Fruit fly (Drosophila melanogaster) whole organism, wandering third instar larva: ENCODE measurements around the gene CG32221.
A peak's percentile ranks its signal among the peaks of the same experiment; 100 is the strongest.

Experiments used
- Abd-B ChIP-seq: fragments of >200 bp; optimal IDR thresholded peaks from 2 replicates; lab custom pipeline; 2017; ENCODE audit warnings: missing biosample characterization, missing genetic modification characterization
- CG9705 ChIP-seq: fragments of 200-800 bp; sonication (Bioruptor generic); optimal IDR thresholded peaks from 2 replicates; lab custom pipeline; 2018; ENCODE audit warnings: missing biosample characterization, mild to moderate bottlenecking, missing genetic modification characterization
- CrebA ChIP-seq: fragments of 200-800 bp; sonication (Bioruptor generic); optimal IDR thresholded peaks from 2 replicates; lab custom pipeline; 2016; ENCODE audit warnings: missing biosample characterization, mild to moderate bottlenecking, missing genetic modification characterization, borderline replicate concordance
- Dif ChIP-seq: fragments of 200-275, 200-300 bp; sonication (Bioruptor generic); optimal IDR thresholded peaks from 2 replicates; lab custom pipeline; 2018; ENCODE audit warnings: missing biosample characterization, missing genetic modification characterization; ENCODE audit not compliant: partially characterized antibody
- GATAd ChIP-seq: sonication (Bioruptor generic); optimal IDR thresholded peaks from 2 replicates; lab custom pipeline; 2016; ENCODE audit warnings: missing biosample characterization, missing genetic modification characterization
- HLH106 ChIP-seq: fragments of 200-800 bp; optimal IDR thresholded peaks from 3 replicates; lab custom pipeline; 2019; ENCODE audit warnings: missing biosample characterization, mild to moderate bottlenecking, missing genetic modification characterization, moderate library complexity
- Hnf4 ChIP-seq: fragments of 200-800 bp; sonication (Bioruptor generic); optimal IDR thresholded peaks from 2 replicates; lab custom pipeline; 2016; ENCODE audit warnings: missing biosample characterization, mild to moderate bottlenecking, missing genetic modification characterization
- Hr78 ChIP-seq: fragments of >200 bp; optimal IDR thresholded peaks from 2 replicates; lab custom pipeline; 2017; ENCODE audit warnings: missing biosample characterization, missing genetic modification characterization
- Hr83 ChIP-seq: fragments of 200-300 bp; sonication (Bioruptor generic); optimal IDR thresholded peaks from 2 replicates; lab custom pipeline; 2016; ENCODE audit warnings: missing biosample characterization, mild to moderate bottlenecking, missing genetic modification characterization, moderate library complexity; ENCODE audit not compliant: poor library complexity, severe bottlenecking
- Jra ChIP-seq: sonication (Bioruptor generic); optimal IDR thresholded peaks from 2 replicates; lab custom pipeline; 2016; ENCODE audit warnings: missing biosample characterization, missing genetic modification characterization
- Mio ChIP-seq: sonication (Bioruptor generic); optimal IDR thresholded peaks from 2 replicates; lab custom pipeline; 2016; ENCODE audit warnings: missing biosample characterization, missing genetic modification characterization
- Myc ChIP-seq: fragments of >200 bp; optimal IDR thresholded peaks from 2 replicates; lab custom pipeline; 2017
- N ChIP-seq: fragments of >200 bp; optimal IDR thresholded peaks from 2 replicates; lab custom pipeline; 2018; ENCODE audit warnings: missing biosample characterization, missing external identifiers, missing genetic modification characterization
- OdsH ChIP-seq: fragments of 200-800 bp; sonication (Bioruptor generic); optimal IDR thresholded peaks from 2 replicates; lab custom pipeline; 2016; ENCODE audit warnings: missing biosample characterization, mild to moderate bottlenecking, missing genetic modification characterization
- Rel ChIP-seq, 2 experiments: fragments of 200-800 bp; sonication (Bioruptor generic) in 1 of 2; optimal IDR thresholded peaks; 2 replicates in 1 of 2; 3 replicates in 1 of 2; lab custom pipeline; 2016 to 2019; ENCODE audit warnings: mild to moderate bottlenecking in 2 of 2, missing biosample characterization in 2 of 2, missing genetic modification characterization in 2 of 2, moderate library complexity in 1 of 2
- Sp1 ChIP-seq: fragments of 200-800 bp; sonication (Bioruptor generic); optimal IDR thresholded peaks from 3 replicates; lab custom pipeline; 2019; ENCODE audit warnings: missing biosample characterization, mild to moderate bottlenecking, missing genetic modification characterization, moderate library complexity
- Vsx2 ChIP-seq: fragments of 200-300, 225-300 bp; sonication (Bioruptor generic); optimal IDR thresholded peaks from 2 replicates; lab custom pipeline; 2018; ENCODE audit warnings: missing biosample characterization, missing genetic modification characterization; ENCODE audit not compliant: partially characterized antibody
- brk ChIP-seq: fragments of 200-800 bp; sonication (Bioruptor generic); optimal IDR thresholded peaks from 2 replicates; lab custom pipeline; 2016; ENCODE audit warnings: missing biosample characterization, mild to moderate bottlenecking, missing genetic modification characterization
- dl ChIP-seq, 2 experiments: fragments of 175-275, 200-275 bp in 1 of 2; fragments of 200-275 bp in 1 of 2; sonication (Bioruptor generic); optimal IDR thresholded peaks; lab custom pipeline; 2018; ENCODE audit warnings: mild to moderate bottlenecking in 2 of 2, missing biosample characterization in 2 of 2, missing genetic modification characterization in 2 of 2, moderate library complexity in 2 of 2; ENCODE audit not compliant: partially characterized antibody in 2 of 2, insufficient read depth in 1 of 2
- dmrt93B ChIP-seq: fragments of 200-800 bp; sonication (Bioruptor generic); optimal IDR thresholded peaks from 2 replicates; lab custom pipeline; 2018; ENCODE audit warnings: missing biosample characterization, mild to moderate bottlenecking, missing genetic modification characterization
- ey ChIP-seq: fragments of 200-800 bp; sonication (Bioruptor generic); optimal IDR thresholded peaks from 2 replicates; lab custom pipeline; 2016; ENCODE audit warnings: missing biosample characterization, missing genetic modification characterization
- foxo ChIP-seq, 2 experiments: fragments of 200-800 bp; sonication (Bioruptor generic); optimal IDR thresholded peaks; 2 replicates in 1 of 2; 3 replicates in 1 of 2; lab custom pipeline; 2016 to 2017; ENCODE audit warnings: missing biosample characterization in 2 of 2, missing genetic modification characterization in 2 of 2
- fru ChIP-seq: fragments of 200-800 bp; sonication (Bioruptor generic); optimal IDR thresholded peaks from 3 replicates; lab custom pipeline; 2016; ENCODE audit warnings: missing biosample characterization, mild to moderate bottlenecking, missing genetic modification characterization
- h ChIP-seq: fragments of 200-800 bp; sonication (Bioruptor generic); optimal IDR thresholded peaks from 3 replicates; lab custom pipeline; 2016; ENCODE audit warnings: missing biosample characterization, mild to moderate bottlenecking, missing genetic modification characterization
- jim ChIP-seq: fragments of 175-275, 200-325 bp; sonication (Bioruptor generic); optimal IDR thresholded peaks from 2 replicates; lab custom pipeline; 2016; ENCODE audit warnings: missing biosample characterization, mild to moderate bottlenecking, missing genetic modification characterization
- lola ChIP-seq: fragments of >200 bp; optimal IDR thresholded peaks from 2 replicates; lab custom pipeline; 2017; ENCODE audit warnings: missing biosample characterization, missing genetic modification characterization
- pan ChIP-seq: fragments of >200 bp; optimal IDR thresholded peaks from 2 replicates; lab custom pipeline; 2017
- rgr ChIP-seq: fragments of 200-800 bp; sonication (Bioruptor generic); optimal IDR thresholded peaks from 3 replicates; lab custom pipeline; 2016; ENCODE audit warnings: missing biosample characterization, mild to moderate bottlenecking, missing genetic modification characterization
- sage ChIP-seq: fragments of 200-800 bp; sonication (Bioruptor generic); optimal IDR thresholded peaks from 2 replicates; lab custom pipeline; 2016; ENCODE audit warnings: missing biosample characterization, mild to moderate bottlenecking, missing genetic modification characterization
- sv ChIP-seq: fragments of 200-800 bp; sonication (Bioruptor generic); optimal IDR thresholded peaks from 3 replicates; lab custom pipeline; 2016; ENCODE audit warnings: missing biosample characterization, missing genetic modification characterization
- tai ChIP-seq: sonication (Bioruptor generic); optimal IDR thresholded peaks from 2 replicates; lab custom pipeline; 2016; ENCODE audit warnings: missing biosample characterization, missing genetic modification characterization
- usp ChIP-seq: fragments of >200 bp; optimal IDR thresholded peaks from 2 replicates; lab custom pipeline; 2017; ENCODE audit warnings: missing biosample characterization, missing genetic modification characterization

Gene CG32221

DNA sequence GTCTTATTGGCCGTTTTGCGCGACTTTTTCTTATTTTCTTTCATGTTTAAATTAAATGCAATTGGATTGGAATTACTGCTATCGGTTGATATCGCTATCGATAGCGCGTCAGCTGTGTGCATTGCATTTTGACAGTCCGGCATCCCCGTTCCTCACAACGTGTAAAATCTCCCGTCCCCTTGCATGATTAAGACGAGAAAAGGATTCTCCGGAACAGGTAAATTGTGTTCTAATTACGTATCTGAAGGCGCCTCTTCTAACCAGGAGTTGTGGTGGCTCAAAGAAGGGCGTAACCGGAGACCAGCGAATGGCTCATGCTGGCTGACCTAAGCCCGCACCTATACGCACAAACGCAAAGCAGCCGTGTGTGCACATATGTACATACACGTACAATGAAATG lies 27.4 kb upstream of the CG32221 start, which contains the start of the genes CG14104 and Kap-alpha1:
TSS of gene CG14104 (minus strand) at position 97 of the 400 bp plus-strand sequence.
TSS of gene Kap-alpha1 (plus strand) at position 130 of the 400 bp plus-strand sequence.
- TF ChIP-seq N, result peak; percentile 47
- TF ChIP-seq ey (GFP tag; lab: Kevin White, UChicago), result no peak
- TF ChIP-seq sage (GFP tag; lab: Kevin White, UChicago), result no peak
- TF ChIP-seq foxo (GFP tag; optimal IDR thresholded peaks at IDR 0.05; lab: Kevin White, UChicago), result no peak
- TF ChIP-seq h (GFP tag; lab: Kevin White, UChicago), result no peak
- TF ChIP-seq Vsx2 (GFP tag; lab: Kevin White, UChicago), result no peak
- no peak for TF ChIP-seq Jra (GFP tag; lab: Kevin White, UChicago)
- peak; percentile 11 for TF ChIP-seq Myc (lab: Kevin White, UChicago)
- no peak for TF ChIP-seq dmrt93B (GFP tag; lab: Kevin White, UChicago)
- no peak for TF ChIP-seq Rel (GFP tag; optimal IDR thresholded peaks at IDR 0.05; lab: Kevin White, UChicago)
- peak; percentile 28 for TF ChIP-seq Rel (tag; optimal IDR thresholded peaks at IDR 0.05; lab: Kevin White, UChicago)
- no peak for TF ChIP-seq Hr83 (GFP tag; lab: Kevin White, UChicago)
- no peak for TF ChIP-seq GATAd (GFP tag; lab: Kevin White, UChicago)
- TF ChIP-seq fru (GFP tag; lab: Kevin White, UChicago), result no peak
- no peak for TF ChIP-seq Sp1 (GFP tag; lab: Kevin White, UChicago)
- no peak for TF ChIP-seq Hnf4 (GFP tag; lab: Kevin White, UChicago)
- no peak for TF ChIP-seq sv (GFP tag; lab: Kevin White, UChicago)
- no peak for TF ChIP-seq brk

DNA sequence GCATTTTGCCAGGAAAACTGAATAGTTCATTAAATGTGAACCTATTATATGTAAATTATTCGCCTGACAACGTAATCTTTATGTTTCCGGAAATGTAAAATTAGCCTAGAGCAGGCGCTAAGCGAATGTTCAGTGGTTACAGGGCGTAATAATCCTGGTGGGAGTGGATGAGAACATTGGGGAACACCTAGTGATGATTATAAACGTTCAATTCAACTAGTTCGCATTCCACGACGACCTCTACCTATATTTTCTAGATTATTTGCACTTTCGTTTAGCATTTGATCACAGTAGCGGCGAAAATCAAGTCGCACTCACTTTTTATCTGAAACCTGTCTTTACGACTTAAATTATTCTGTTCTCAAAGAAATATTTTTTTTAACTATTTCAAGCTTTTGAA lies 26.9 kb upstream of the CG32221 start:
- TF ChIP-seq rgr, result no peak
- TF ChIP-seq dl (GFP tag; optimal IDR thresholded peaks at IDR 0.05; lab: Kevin White, UChicago; ENCODE audit: insufficient read depth in 1 of 2, partially characterized antibody in 2 of 2), result no peak
- TF ChIP-seq foxo (GFP tag; optimal IDR thresholded peaks at IDR 0.05; lab: Kevin White, UChicago), result no peak
- TF ChIP-seq Mio (GFP tag; lab: Kevin White, UChicago), result no peak
- no peak for TF ChIP-seq Abd-B
- TF ChIP-seq usp (GFP tag; lab: Kevin White, UChicago), result no peak
- TF ChIP-seq lola, result no peak
- TF ChIP-seq Hr78 (GFP tag; lab: Kevin White, UChicago), result no peak
- TF ChIP-seq ey (GFP tag; lab: Kevin White, UChicago), result no peak
- no peak for TF ChIP-seq pan (lab: Kevin White, UChicago)
- TF ChIP-seq h (GFP tag; lab: Kevin White, UChicago), result no peak
- no peak for TF ChIP-seq tai
- TF ChIP-seq CrebA, result no peak
- TF ChIP-seq OdsH (GFP tag; lab: Kevin White, UChicago), result no peak
- TF ChIP-seq Jra (GFP tag; lab: Kevin White, UChicago), result no peak
- no peak for TF ChIP-seq GATAd (GFP tag; lab: Kevin White, UChicago)
- TF ChIP-seq Hnf4 (GFP tag; lab: Kevin White, UChicago), result no peak
- no peak for TF ChIP-seq CG9705
- TF ChIP-seq sv (GFP tag; lab: Kevin White, UChicago), result no peak
- TF ChIP-seq HLH106, result no peak

DNA sequence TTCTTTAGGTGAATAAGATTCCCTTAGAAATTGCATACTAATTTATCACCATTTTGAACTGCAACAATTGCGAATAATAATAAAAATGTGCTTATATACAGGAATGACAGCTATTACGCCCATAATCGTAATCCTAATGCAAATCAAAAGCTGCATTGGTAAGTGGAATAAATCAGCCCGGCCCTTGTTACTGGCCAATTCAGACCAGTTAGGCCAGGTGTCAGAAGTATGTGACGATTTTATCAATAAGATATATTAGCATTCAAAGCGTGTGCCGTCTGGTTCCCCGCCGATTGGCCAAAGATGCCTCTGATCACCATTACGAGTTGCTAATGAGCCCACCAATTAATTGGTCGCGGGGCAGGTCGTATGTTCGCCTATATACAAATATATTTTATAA lies 22.0 kb upstream of the CG32221 start:
- no peak for TF ChIP-seq rgr

DNA sequence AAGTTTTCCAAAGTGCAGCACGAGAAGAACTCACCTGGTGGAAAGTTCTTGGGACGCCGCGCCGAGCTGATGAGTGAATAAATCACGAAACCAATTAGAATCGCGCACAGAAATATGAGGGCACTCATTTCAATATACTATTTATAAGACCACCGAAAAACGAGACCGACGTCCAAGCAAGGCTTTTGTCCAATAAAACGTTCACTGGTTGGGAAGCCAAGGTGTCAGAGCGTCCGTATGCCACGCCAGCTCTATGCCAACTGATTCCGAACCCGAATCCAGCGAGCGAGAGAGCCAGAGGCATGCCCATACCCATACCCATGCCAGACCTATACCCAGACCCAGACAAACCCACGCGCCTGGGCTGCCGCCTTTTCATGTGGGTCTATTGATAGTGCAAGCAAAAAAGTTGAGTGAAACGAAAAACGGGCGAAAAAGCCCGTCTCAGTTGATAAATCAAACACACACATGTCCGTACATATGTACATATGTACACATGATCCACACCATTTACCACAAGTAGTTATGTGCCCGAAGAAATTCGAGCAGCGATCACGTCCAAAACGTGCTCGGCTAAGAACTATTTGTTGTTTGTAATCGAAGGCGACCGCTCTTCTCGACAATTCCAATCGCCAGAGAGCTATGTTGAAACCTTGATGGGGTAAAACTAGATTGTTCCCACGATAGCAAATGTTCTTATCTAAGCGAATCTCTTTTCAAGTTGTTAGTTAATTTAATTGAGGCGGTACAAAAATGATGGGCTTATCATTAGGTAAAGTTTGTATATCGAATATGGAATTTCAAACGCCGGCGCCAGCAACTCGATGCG lies 21.2 kb upstream of the CG32221 start, which contains the start of gene Cyp305a1:
TSS of gene Cyp305a1 (minus strand) at position 265 of the 829 bp plus-strand sequence.
- TF ChIP-seq GATAd (GFP tag; lab: Kevin White, UChicago) (no peak), brk (no peak), ey (GFP tag; lab: Kevin White, UChicago) (no peak), Hr83 (GFP tag; lab: Kevin White, UChicago) (no peak), usp (GFP tag; lab: Kevin White, UChicago) (no peak), dmrt93B (GFP tag; lab: Kevin White, UChicago) (no peak), CG9705 (no peak), jim (GFP tag; lab: Kevin White, UChicago) (no peak), dl (GFP tag; optimal IDR thresholded peaks at IDR 0.05; lab: Kevin White, UChicago; ENCODE audit: insufficient read depth in 1 of 2, partially characterized antibody in 2 of 2) (no peak), Dif (GFP tag; lab: Kevin White, UChicago) (no peak), fru (GFP tag; lab: Kevin White, UChicago) (no peak), sv (GFP tag; lab: Kevin White, UChicago) (no peak), Sp1 (GFP tag; lab: Kevin White, UChicago) (no peak), Abd-B (no peak), h (GFP tag; lab: Kevin White, UChicago) (no peak), pan (lab: Kevin White, UChicago) (no peak), rgr (no peak), HLH106 (no peak), Hr78 (GFP tag; lab: Kevin White, UChicago) (no peak)
